Worm (Caenorhabditis elegans): Measurements from ENCODE around the gene cebp-1.

The cebp-1 gene

ce11 chrX:1453770-1454169 lies at the start of gene cebp-1:
Gene cebp-1, minus strand, starts transcription at chrX:1453868.
- TF ChIP-seq B0019.2 (GFP tag; conservative IDR thresholded peaks at IDR 0.05) (no peak), tlf-1 (GFP tag; optimal IDR thresholded peaks at IDR 0.05) (no peak), Y53G8AR.9 (GFP tag; conservative IDR thresholded peaks at IDR 0.05) (no peak), nfya-2 (GFP tag; IDR thresholded peaks at IDR 0.05) (no peak), F22D6.2 (tag; optimal IDR thresholded peaks at IDR 0.05) (no peak), atf-7 (tag; optimal IDR thresholded peaks at IDR 0.05) (peak; percentile 95), pha-4 (tag; optimal IDR thresholded peaks at IDR 0.05) (no peak)

- no peak for TF ChIP-seq tbp1 (GFP tag; optimal IDR thresholded peaks at IDR 0.05)
- TF ChIP-seq egrh-3 (GFP tag; IDR thresholded peaks at IDR 0.05) = peak; percentile 37; the same call in 1 of the 2 replicates
- peak; percentile 86 for TF ChIP-seq zfh-2 (GFP tag; conservative IDR thresholded peaks at IDR 0.05)
- 0 out of 2 replicates have a peak, but pooled peaks have one; percentile 11 for TF ChIP-seq ceh-40 (GFP tag; IDR thresholded peaks at IDR 0.05)
- TF ChIP-seq lag-1 (GFP tag; IDR thresholded peaks at IDR 0.05) = no peak
- TF ChIP-seq madf-8 (GFP tag; conservative IDR thresholded peaks at IDR 0.05) = no peak
- no peak for TF ChIP-seq F22D6.2 (tag; optimal IDR thresholded peaks at IDR 0.05)
Observed at ce11 chrX:1502914-1503313, 49.2 kb upstream of the cebp-1 start.

ce11 chrX:1502490-1502889 lies 48.8 kb upstream of the cebp-1 start, which contains the start of gene F09E10.1:
Gene F09E10.1, plus strand, starts transcription at chrX:1502790.
- TF ChIP-seq B0336.3 (GFP tag; IDR thresholded peaks at IDR 0.05) (no peak), Y95B8A.8 (GFP tag; IDR thresholded peaks at IDR 0.05) (no peak), bed-2 (GFP tag; IDR thresholded peaks at IDR 0.05) (no peak), nhr-120 (GFP tag; IDR thresholded peaks at IDR 0.05) (no peak), mel-28 (tag; optimal IDR thresholded peaks at IDR 0.05; ENCODE audit: borderline replicate concordance) (no peak), snpc-3.4 (tag; optimal IDR thresholded peaks at IDR 0.05) (no peak), snpc-1.3 (tag; optimal IDR thresholded peaks at IDR 0.05; ENCODE audit: insufficient read depth) (no peak), chd-7 (tag; optimal IDR thresholded peaks at IDR 0.05) (no peak), ceh-91 (GFP tag; IDR thresholded peaks at IDR 0.05) (no peak), madf-3 (GFP tag; IDR thresholded peaks at IDR 0.05) (no peak), F37B4.10 (GFP tag; IDR thresholded peaks at IDR 0.05) (no peak), K11D2.4 (GFP tag; IDR thresholded peaks at IDR 0.05) (no peak), F23B12.7 (tag; optimal IDR thresholded peaks at IDR 0.05; ENCODE audit: insufficient read depth) (no peak), efl-1 (GFP tag; optimal IDR thresholded peaks at IDR 0.05) (no peak), Y79H2A.3 (GFP tag; conservative IDR thresholded peaks at IDR 0.05) (no peak), mes-4 (tag; optimal IDR thresholded peaks at IDR 0.05) (no peak), pha-4 (tag; optimal IDR thresholded peaks at IDR 0.05) (no peak), unc-130 (GFP tag; optimal IDR thresholded peaks at IDR 0.05) (no peak), nfya-1 (tag; optimal IDR thresholded peaks at IDR 0.05; ENCODE audit: borderline replicate concordance, insufficient read depth) (no peak), rcor-1 (GFP tag; IDR thresholded peaks at IDR 0.05) (no peak)

- TF ChIP-seq nhr-90 (tag; optimal IDR thresholded peaks at IDR 0.05) (no peak), ztf-26 (tag; optimal IDR thresholded peaks at IDR 0.05) (no peak), gei-17 (GFP tag; optimal IDR thresholded peaks at IDR 0.05) (no peak), nhr-120 (GFP tag; IDR thresholded peaks at IDR 0.05) (no peak), lin-35 (GFP tag; optimal IDR thresholded peaks at IDR 0.05) (no peak), T26A5.8 (tag; optimal IDR thresholded peaks at IDR 0.05) (no peak), tbp1 (GFP tag; optimal IDR thresholded peaks at IDR 0.05) (no peak), attf-5 (GFP tag; optimal IDR thresholded peaks at IDR 0.05) (no peak), bed-2 (GFP tag; IDR thresholded peaks at IDR 0.05) (no peak), ceh-58 (GFP tag; IDR thresholded peaks at IDR 0.05) (no peak), F37B4.10 (GFP tag; IDR thresholded peaks at IDR 0.05) (no peak), ets-4 (GFP tag; optimal IDR thresholded peaks at IDR 0.05) (no peak), B0035.1 (tag; optimal IDR thresholded peaks at IDR 0.05) (no peak), let-526 (GFP tag; IDR thresholded peaks at IDR 0.05) (no peak), ceh-27 (GFP tag; optimal IDR thresholded peaks at IDR 0.05) (no peak), lag-1 (GFP tag; IDR thresholded peaks at IDR 0.05) (no peak), zim-3 (tag; optimal IDR thresholded peaks at IDR 0.05) (no peak), dpl-1 (GFP tag; optimal IDR thresholded peaks at IDR 0.05) (no peak)
Observed at ce11 chrX:1501752-1502151, 48.1 kb upstream of the cebp-1 start, which contains the start of gene F09E10.7. Gene F09E10.7, minus strand, starts transcription at chrX:1501852.
